Fruit fly (Drosophila melanogaster): ENCODE results near the gene yata.

Gene yata

DNA sequence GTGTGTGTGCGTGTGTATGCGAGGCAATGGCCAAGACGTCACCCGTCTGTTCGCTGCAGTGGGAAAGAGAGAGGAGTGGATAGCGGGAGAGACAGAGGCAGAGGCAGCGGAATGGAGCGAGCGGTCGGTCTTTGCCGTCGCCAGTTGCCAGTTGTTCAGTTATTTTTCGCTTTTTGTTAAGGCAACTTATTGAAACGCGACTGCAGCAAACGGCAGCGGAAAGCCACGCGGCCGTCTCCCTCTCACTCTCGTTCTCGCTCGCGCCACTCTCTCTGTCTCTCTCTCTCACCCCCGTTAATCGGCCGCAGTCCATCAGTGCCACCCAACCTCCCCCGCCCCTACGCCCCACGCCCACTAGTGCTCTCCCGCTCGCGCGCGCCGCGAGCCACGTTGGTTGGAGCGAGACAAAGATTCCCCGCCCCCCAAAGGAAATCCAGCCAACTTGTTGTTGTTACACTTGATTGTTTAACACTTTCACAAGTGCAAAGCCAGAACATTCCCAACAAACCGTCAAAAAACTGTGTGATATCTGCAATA is 23.8 kb downstream of the yata start (continued):
- TF ChIP-seq bigmax (GFP tag; optimal IDR thresholded peaks at IDR 0.05) (peak; percentile 6), row (GFP tag; IDR thresholded peaks at IDR 0.05) (no peak; the same call in 2 of the 3 replicates), CG10366 (GFP tag; IDR thresholded peaks at IDR 0.05) (no peak), HmgD (GFP tag; optimal IDR thresholded peaks at IDR 0.05) (peak; percentile 46), rib (GFP tag; IDR thresholded peaks at IDR 0.05) (peak; percentile 68), hbn (GFP tag; IDR thresholded peaks at IDR 0.05; ENCODE audit: partially characterized antibody) (peak; percentile 51), CG17912 (GFP tag; optimal IDR thresholded peaks at IDR 0.05) (peak; percentile 36), CG6765 (GFP tag; optimal IDR thresholded peaks at IDR 0.05) (no peak), kay (GFP tag; optimal IDR thresholded peaks at IDR 0.05) (peak; percentile 76), lov (optimal IDR thresholded peaks at IDR 0.05) (no peak), lov (GFP tag; IDR thresholded peaks at IDR 0.05) (no peak), CG7786 (GFP tag; optimal IDR thresholded peaks at IDR 0.05) (no peak), Aef1 (GFP tag; IDR thresholded peaks at IDR 0.05) (peak; percentile 78), al (GFP tag; IDR thresholded peaks at IDR 0.05) (0 out of 2 replicates have a peak, but pooled peaks have one; percentile 19), CG16779 (GFP tag; IDR thresholded peaks at IDR 0.05) (0 out of 2 replicates have a peak, but pooled peaks have one; percentile 61), B-H2 (GFP tag; optimal IDR thresholded peaks at IDR 0.05) (peak; percentile 11), Mad (GFP tag; optimal IDR thresholded peaks at IDR 0.05) (no peak), so (GFP tag; IDR thresholded peaks at IDR 0.05) (peak; percentile 65; the same call in 2 of the 3 replicates), Asciz (GFP tag; optimal IDR thresholded peaks at IDR 0.05) (no peak), z (GFP tag; IDR thresholded peaks at IDR 0.05) (peak; percentile 93), CG12071 (GFP tag; optimal IDR thresholded peaks at IDR 0.05) (peak; percentile 40), stwl (tag; optimal IDR thresholded peaks at IDR 0.05) (peak; percentile 5), scrt (GFP tag; optimal IDR thresholded peaks at IDR 0.05) (peak; percentile 80), CG43689 (GFP tag; IDR thresholded peaks at IDR 0.05) (no peak), Hr51 (GFP tag; optimal IDR thresholded peaks at IDR 0.05) (peak in 1 of 2 experiments; percentile 11), Bgb (GFP tag; IDR thresholded peaks at IDR 0.05; ENCODE audit: partially characterized antibody) (peak; percentile 72), cwo (GFP tag; optimal IDR thresholded peaks at IDR 0.05) (peak; percentile 66), CG12219 (GFP tag; optimal IDR thresholded peaks at IDR 0.05) (peak; percentile 15), tna (GFP tag; IDR thresholded peaks at IDR 0.05; ENCODE audit: partially characterized antibody) (peak; percentile 45; the same call in 1 of the 2 replicates), HHEX (GFP tag; optimal IDR thresholded peaks at IDR 0.05) (peak; percentile 57), CrebB (tag; optimal IDR thresholded peaks at IDR 0.05) (peak; percentile 40), dati (GFP tag; IDR thresholded peaks at IDR 0.05) (no peak), sqz (GFP tag; optimal IDR thresholded peaks at IDR 0.05) (no peak), Side (GFP tag; optimal IDR thresholded peaks at IDR 0.05) (peak; percentile 5), tx (GFP tag; optimal IDR thresholded peaks at IDR 0.05) (no peak), CG16813 (GFP tag; IDR thresholded peaks at IDR 0.05; ENCODE audit: partially characterized antibody) (peak; percentile 37; the same call in 1 of the 3 replicates), Jarid2 (GFP tag; optimal IDR thresholded peaks at IDR 0.05) (peak; percentile 96), CG7963 (GFP tag; IDR thresholded peaks at IDR 0.05; ENCODE audit: partially characterized antibody) (0 out of 3 replicates have a peak, but pooled peaks have one; percentile 25), CG9215 (GFP tag; IDR thresholded peaks at IDR 0.05) (no peak), CG8089 (GFP tag; optimal IDR thresholded peaks at IDR 0.05) (no peak), Fer1 (GFP tag; optimal IDR thresholded peaks at IDR 0.05) (peak; percentile 64), Rx (GFP tag; IDR thresholded peaks at IDR 0.05) (0 out of 2 replicates have a peak, but pooled peaks have one; percentile 9), emc (GFP tag; optimal IDR thresholded peaks at IDR 0.05) (no peak), Lim3 (GFP tag; IDR thresholded peaks at IDR 0.05) (no peak), dmrt99B (tag; optimal IDR thresholded peaks at IDR 0.05) (peak; percentile 28), Adf1 (GFP tag; IDR thresholded peaks at IDR 0.05) (peak; percentile 89), sna (GFP tag; IDR thresholded peaks at IDR 0.05; ENCODE audit: partially characterized antibody) (peak; percentile 47), klu (GFP tag; IDR thresholded peaks at IDR 0.05) (peak; percentile 79), ham (GFP tag; IDR thresholded peaks at IDR 0.05) (peak; percentile 41; the same call in 1 of the 2 replicates)

Data from whole organism, embryonic.